Fruit fly (Drosophila melanogaster) whole organism, embryonic: ENCODE results near the gene Hecw.
A peak's percentile ranks its signal among the peaks of the same experiment; 100 is the strongest.

Source experiments
- Abd-B ChIP-seq: fragments of 200-800 bp; sonication (Bioruptor generic); optimal IDR thresholded peaks from 2 replicates; lab custom pipeline; 2018; ENCODE audit warnings: missing biosample characterization, mild to moderate bottlenecking, missing genetic modification characterization, moderate library complexity
- Antp ChIP-seq: fragments of 200-800 bp; sonication (Bioruptor generic); optimal IDR thresholded peaks from 3 replicates; lab custom pipeline; 2016; ENCODE audit warnings: missing biosample characterization, missing genetic modification characterization
- Bgb ChIP-seq: fragments of 200-800 bp; sonication (Bioruptor generic); IDR thresholded peaks from 2 replicates; pipeline ENCODE4 v1.3.6; 2022; ENCODE audit warnings: missing biosample characterization, missing genetic modification characterization; ENCODE audit not compliant: partially characterized antibody
- CG10543 ChIP-seq: fragments of 200-800 bp; sonication (Bioruptor generic); optimal IDR thresholded peaks from 3 replicates; lab custom pipeline; 2017; ENCODE audit warnings: missing biosample characterization, mild to moderate bottlenecking, missing genetic modification characterization, moderate library complexity
- CG13775 ChIP-seq: fragments of 200-800 bp; sonication (Bioruptor generic); optimal IDR thresholded peaks from 3 replicates; lab custom pipeline; 2017; ENCODE audit warnings: missing biosample characterization, mild to moderate bottlenecking, missing genetic modification characterization
- CG14965 ChIP-seq: fragments of 200-800 bp; sonication (Bioruptor generic); optimal IDR thresholded peaks from 2 replicates; lab custom pipeline; 2016; ENCODE audit warnings: missing biosample characterization, missing genetic modification characterization, borderline replicate concordance
- CG15696 ChIP-seq: fragments of 200-800 bp; sonication (Bioruptor generic); optimal IDR thresholded peaks from 2 replicates; lab custom pipeline; 2019; ENCODE audit warnings: missing biosample characterization, mild to moderate bottlenecking, missing genetic modification characterization, moderate library complexity
- CG17328 ChIP-seq: fragments of 200-800 bp; sonication (Bioruptor generic); IDR thresholded peaks from 2 replicates; pipeline ENCODE4 v1.3.6; 2022; ENCODE audit warnings: missing biosample characterization, missing genetic modification characterization
- CG17361 ChIP-seq: fragments of 200-800 bp; sonication (Bioruptor generic); IDR thresholded peaks from 3 replicates; pipeline ENCODE4 v1.3.6; 2022; ENCODE audit warnings: missing biosample characterization, missing genetic modification characterization
- CG17568 ChIP-seq: fragments of 200-800 bp; sonication (Bioruptor generic); optimal IDR thresholded peaks from 2 replicates; lab custom pipeline; 2018; ENCODE audit warnings: missing biosample characterization, mild to moderate bottlenecking, missing genetic modification characterization, moderate library complexity
- CG17829 ChIP-seq: fragments of 200-800 bp; optimal IDR thresholded peaks from 2 replicates; lab custom pipeline; 2019; ENCODE audit warnings: missing biosample characterization, mild to moderate bottlenecking, missing genetic modification characterization, moderate library complexity
- CG32772 ChIP-seq: fragments of 200-800 bp; sonication (Bioruptor generic); IDR thresholded peaks from 2 replicates; pipeline ENCODE4 v1.3.6; 2022; ENCODE audit warnings: missing biosample characterization, missing genetic modification characterization
- CG4617 ChIP-seq: fragments of 200-800 bp; sonication (Bioruptor generic); optimal IDR thresholded peaks from 3 replicates; lab custom pipeline; 2016; ENCODE audit warnings: missing biosample characterization, missing genetic modification characterization, borderline replicate concordance
- CG4707 ChIP-seq: fragments of 200-800 bp; sonication (Bioruptor generic); optimal IDR thresholded peaks from 2 replicates; lab custom pipeline; 2018; ENCODE audit warnings: missing biosample characterization, mild to moderate bottlenecking, missing genetic modification characterization, moderate library complexity
- CG4730 ChIP-seq: fragments of 200-800 bp; sonication (Bioruptor generic); IDR thresholded peaks from 2 replicates; pipeline ENCODE4 v1.3.6; 2022; ENCODE audit warnings: missing biosample characterization, missing genetic modification characterization
- CG9609 ChIP-seq: fragments of 200-800 bp; sonication (Bioruptor generic); optimal IDR thresholded peaks from 3 replicates; lab custom pipeline; 2016; ENCODE audit warnings: missing biosample characterization, missing genetic modification characterization
- CG9932 ChIP-seq: fragments of 200-800 bp; sonication (Bioruptor generic); IDR thresholded peaks from 2 replicates; pipeline ENCODE4 v1.3.6; 2022; ENCODE audit warnings: missing biosample characterization, missing genetic modification characterization
- Dfd ChIP-seq, 2 experiments: fragments of >200 bp; optimal IDR thresholded peaks; 2 replicates each; lab custom pipeline; 2017; ENCODE audit warnings: missing biosample characterization in 2 of 2, missing genetic modification characterization in 2 of 2
- Dip2 ChIP-seq: fragments of 200-800 bp; sonication (Bioruptor generic); IDR thresholded peaks from 2 replicates; pipeline ENCODE4 v1.3.6; 2022; ENCODE audit warnings: missing biosample characterization, missing genetic modification characterization
- Dll ChIP-seq: fragments of 200-800 bp; sonication (Bioruptor generic); IDR thresholded peaks from 4 replicates; pipeline ENCODE4 v1.3.6; 2022; ENCODE audit warnings: missing biosample characterization, missing genetic modification characterization; ENCODE audit not compliant: partially characterized antibody
- Doc3 ChIP-seq: fragments of 200-800 bp; sonication (Bioruptor generic); IDR thresholded peaks from 3 replicates; pipeline ENCODE4 v1.3.6; 2022; ENCODE audit warnings: missing biosample characterization, missing genetic modification characterization; ENCODE audit not compliant: partially characterized antibody
- Dp ChIP-seq: fragments of 200-800 bp; sonication (Bioruptor generic); optimal IDR thresholded peaks from 2 replicates; lab custom pipeline; 2018; ENCODE audit warnings: missing biosample characterization, mild to moderate bottlenecking, missing genetic modification characterization, moderate library complexity
- HmgD ChIP-seq: fragments of 200-800 bp; sonication (Bioruptor generic); optimal IDR thresholded peaks from 3 replicates; lab custom pipeline; 2016; ENCODE audit warnings: missing biosample characterization, missing genetic modification characterization
- Hr39 ChIP-seq: fragments of >200 bp; optimal IDR thresholded peaks from 2 replicates; lab custom pipeline; 2017
- Hsf ChIP-seq: fragments of 200-800 bp; sonication (Bioruptor generic); optimal IDR thresholded peaks from 3 replicates; lab custom pipeline; 2016; ENCODE audit warnings: missing biosample characterization, missing genetic modification characterization
- Lhr ChIP-seq: fragments of 200-800 bp; sonication (Bioruptor generic); optimal IDR thresholded peaks from 3 replicates; lab custom pipeline; 2017; ENCODE audit warnings: mild to moderate bottlenecking, missing biosample characterization, missing genetic modification reagents, missing genetic modification characterization
- Mrtf ChIP-seq: fragments of 200-800 bp; sonication (Bioruptor generic); IDR thresholded peaks from 3 replicates; pipeline ENCODE4 v1.3.6; 2022; ENCODE audit warnings: missing biosample characterization, missing genetic modification characterization
- PHDP ChIP-seq: fragments of 200-800 bp; sonication (Bioruptor generic); optimal IDR thresholded peaks from 3 replicates; lab custom pipeline; 2018; ENCODE audit warnings: missing biosample characterization, mild to moderate bottlenecking, missing genetic modification characterization, moderate library complexity
- Rfx ChIP-seq: fragments of 200-800 bp; sonication (Bioruptor generic); IDR thresholded peaks from 2 replicates; pipeline ENCODE4 v1.3.6; 2022; ENCODE audit warnings: missing biosample characterization, missing genetic modification characterization
- Tbp ChIP-seq: fragments of >200 bp; optimal IDR thresholded peaks from 2 replicates; lab custom pipeline; 2018; ENCODE audit warnings: missing biosample characterization, missing genetic modification characterization
- ab ChIP-seq: fragments of 200-800 bp; sonication (Bioruptor generic); optimal IDR thresholded peaks from 2 replicates; lab custom pipeline; 2016; ENCODE audit warnings: missing biosample characterization, missing genetic modification characterization
- ato ChIP-seq: fragments of 200-800 bp; sonication (Bioruptor generic); IDR thresholded peaks from 2 replicates; pipeline ENCODE4 v1.3.6; 2022; ENCODE audit warnings: missing biosample characterization, missing genetic modification characterization; ENCODE audit not compliant: partially characterized antibody
- dati ChIP-seq: fragments of 200-800 bp; sonication (Bioruptor generic); IDR thresholded peaks from 2 replicates; pipeline ENCODE4 v1.3.6; 2022; ENCODE audit warnings: missing biosample characterization, missing genetic modification characterization
- gsb-n ChIP-seq: fragments of 200-800 bp; sonication (Bioruptor generic); optimal IDR thresholded peaks from 3 replicates; lab custom pipeline; 2018; ENCODE audit warnings: missing biosample characterization, mild to moderate bottlenecking, missing genetic modification characterization
- ham ChIP-seq: fragments of 200-800 bp; sonication (Bioruptor generic); IDR thresholded peaks from 2 replicates; pipeline ENCODE4 v1.3.6; 2022; ENCODE audit warnings: missing biosample characterization, missing genetic modification characterization
- hbn ChIP-seq: fragments of 200-800 bp; sonication (Bioruptor generic); IDR thresholded peaks from 2 replicates; pipeline ENCODE4 v1.3.6; 2022; ENCODE audit warnings: missing biosample characterization, missing genetic modification characterization; ENCODE audit not compliant: partially characterized antibody
- hth ChIP-seq: fragments of >200 bp; optimal IDR thresholded peaks from 2 replicates; lab custom pipeline; 2017; ENCODE audit warnings: inconsistent platforms
- mld ChIP-seq: fragments of 200-800 bp; sonication (Bioruptor generic); IDR thresholded peaks from 3 replicates; pipeline ENCODE4 v1.3.6; 2022; ENCODE audit warnings: missing biosample characterization, missing genetic modification characterization; ENCODE audit not compliant: partially characterized antibody
- onecut ChIP-seq: fragments of 200-800 bp; sonication (Bioruptor generic); IDR thresholded peaks from 2 replicates; pipeline ENCODE4 v1.3.6; 2022; ENCODE audit warnings: missing biosample characterization, missing genetic modification characterization
- otp ChIP-seq: fragments of 200-800 bp; sonication (Bioruptor generic); IDR thresholded peaks from 3 replicates; pipeline ENCODE4, ENCODE4 v1.3.6; 2022; ENCODE audit warnings: missing biosample characterization, missing genetic modification characterization
- pb ChIP-seq: fragments of 200-800 bp; sonication (Bioruptor generic); optimal IDR thresholded peaks from 3 replicates; lab custom pipeline; 2016; ENCODE audit warnings: missing biosample characterization, missing genetic modification characterization
- phol ChIP-seq: fragments of 200-800 bp; sonication (Bioruptor generic); optimal IDR thresholded peaks from 3 replicates; lab custom pipeline; 2018; ENCODE audit warnings: missing biosample characterization, mild to moderate bottlenecking, missing genetic modification characterization, moderate library complexity
- sd ChIP-seq: fragments of 200-800 bp; sonication (Bioruptor generic); optimal IDR thresholded peaks from 3 replicates; lab custom pipeline; 2018; ENCODE audit warnings: missing biosample characterization, mild to moderate bottlenecking, missing genetic modification characterization, moderate library complexity
- stwl ChIP-seq: fragments of 200-800 bp; sonication (Bioruptor generic); optimal IDR thresholded peaks from 3 replicates; lab custom pipeline; 2018; ENCODE audit warnings: missing biosample characterization, mild to moderate bottlenecking, missing genetic modification characterization, moderate library complexity
- tna ChIP-seq: fragments of 200-800 bp; sonication (Bioruptor generic); IDR thresholded peaks from 2 replicates; pipeline ENCODE4 v1.3.6; 2022; ENCODE audit warnings: missing biosample characterization, missing genetic modification characterization; ENCODE audit not compliant: partially characterized antibody
- trem ChIP-seq: fragments of 200-800 bp; optimal IDR thresholded peaks from 3 replicates; lab custom pipeline; 2019; ENCODE audit warnings: missing biosample characterization, mild to moderate bottlenecking, missing genetic modification characterization, moderate library complexity
- wek ChIP-seq: fragments of 200-800 bp; sonication (Bioruptor generic); optimal IDR thresholded peaks from 3 replicates; lab custom pipeline; 2018; ENCODE audit warnings: missing biosample characterization, mild to moderate bottlenecking, missing genetic modification characterization, moderate library complexity
- zen2 ChIP-seq: fragments of 200-800 bp; sonication (Bioruptor generic); IDR thresholded peaks from 3 replicates; pipeline ENCODE4 v1.3.6; 2022; ENCODE audit warnings: missing biosample characterization, missing genetic modification characterization; ENCODE audit not compliant: partially characterized antibody
- zf30C ChIP-seq: fragments of 200-800 bp; sonication (Bioruptor generic); optimal IDR thresholded peaks from 3 replicates; lab custom pipeline; 2018; ENCODE audit warnings: missing biosample characterization, mild to moderate bottlenecking, missing genetic modification characterization

The Hecw gene

DNA sequence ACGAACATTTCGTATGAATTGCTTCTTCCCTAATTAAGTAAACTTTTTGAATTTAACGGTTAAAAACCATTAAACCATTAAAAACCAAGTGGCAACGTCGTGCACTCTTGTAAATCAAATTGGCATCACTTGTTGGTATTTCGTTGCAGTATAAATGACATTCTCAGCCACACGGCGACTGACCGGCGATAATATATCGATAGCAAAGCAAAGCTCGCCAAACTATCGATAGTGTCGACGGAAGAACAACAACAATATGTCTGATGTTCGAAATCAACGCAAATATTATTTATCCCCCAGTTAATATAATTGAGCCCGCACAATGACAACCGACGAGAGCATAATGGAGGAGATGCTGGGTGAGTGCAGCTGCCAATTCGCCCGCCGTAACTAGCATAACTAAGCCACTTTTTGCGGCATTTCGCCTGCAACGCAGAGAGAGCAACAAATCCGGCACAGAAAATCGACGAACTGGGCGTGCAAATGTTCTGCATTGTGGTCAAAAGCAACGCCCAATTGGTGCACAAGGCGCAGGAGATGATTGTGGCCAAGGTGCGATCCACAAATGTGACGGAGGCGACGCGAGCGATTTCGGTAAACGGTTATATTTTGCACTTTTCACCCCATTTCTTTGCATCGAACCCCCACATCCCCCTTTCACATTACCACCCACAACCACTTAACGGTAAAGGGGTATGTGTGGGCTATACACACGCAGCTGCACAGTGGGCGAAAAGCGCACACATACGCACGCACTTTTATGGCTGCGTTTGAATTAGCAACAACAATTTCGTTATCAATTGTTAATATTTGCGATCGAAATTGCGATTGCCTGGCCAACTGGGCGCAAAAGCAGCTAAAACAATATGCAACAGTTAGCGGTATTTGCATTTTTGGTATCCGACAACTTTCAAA, 7.7 kb upstream of the Hecw start, which contains the start of gene Gga (continued):
- TF ChIP-seq trem (tag; lab: Kevin White, UChicago) (peak; percentile 48), tna (peak; percentile 78), stwl (tag; lab: Kevin White, UChicago) (peak; percentile 75), sd (peak; percentile 19), CG4730 (GFP tag; lab: Robert Waterston, UW) (no peak), zen2 (peak; percentile 86), Dip2 (GFP tag; lab: Robert Waterston, UW) (no peak), Tbp (GFP tag; lab: Kevin White, UChicago) (no peak), Antp (GFP tag; lab: Kevin White, UChicago) (no peak), CG17361 (GFP tag; lab: Robert Waterston, UW) (no peak), Hr39 (lab: Kevin White, UChicago) (no peak), CG14965 (GFP tag; lab: Kevin White, UChicago) (no peak), CG17328 (GFP tag; lab: Robert Waterston, UW) (no peak), Dp (peak; percentile 68), Rfx (GFP tag; lab: Robert Waterston, UW) (peak; percentile 38), Abd-B (GFP tag; lab: Kevin White, UChicago) (peak; percentile 50), pb (GFP tag; lab: Kevin White, UChicago) (no peak), mld (GFP tag; lab: Robert Waterston, UW) (peak; percentile 77; the same call in 2 of the 3 replicates), CG15696 (no peak), ato (GFP tag; lab: Robert Waterston, UW) (peak; percentile 83), ab (GFP tag; lab: Kevin White, UChicago) (no peak), CG17568 (GFP tag; lab: Kevin White, UChicago) (no peak), wek (GFP tag; lab: Kevin White, UChicago) (no peak), zf30C (GFP tag; lab: Kevin White, UChicago) (no peak), HmgD (GFP tag; lab: Kevin White, UChicago) (no peak), CG32772 (GFP tag; lab: Robert Waterston, UW) (no peak), otp (GFP tag; lab: Robert Waterston, UW) (no peak), Bgb (GFP tag; lab: Robert Waterston, UW) (peak; percentile 93), Dll (peak; percentile 87), CG9609 (no peak), Lhr (GFP tag; lab: Kevin White, UChicago) (peak; percentile 59), hth (lab: Kevin White, UChicago) (no peak), CG9932 (no peak; the same call in 1 of the 2 replicates), CG4707 (GFP tag; lab: Kevin White, UChicago) (peak; percentile 56), CG10543 (GFP tag; lab: Kevin White, UChicago) (no peak), PHDP (no peak), CG17829 (tag; lab: Kevin White, UChicago) (peak; percentile 34), Doc3 (GFP tag; lab: Robert Waterston, UW) (peak; percentile 75), dati (GFP tag; lab: Robert Waterston, UW) (no peak), CG4617 (GFP tag; lab: Kevin White, UChicago) (no peak), onecut (GFP tag; lab: Robert Waterston, UW) (no peak), Dfd (GFP tag; optimal IDR thresholded peaks at IDR 0.05; lab: Kevin White, UChicago) (no peak), ham (no peak), Mrtf (GFP tag; lab: Robert Waterston, UW) (no peak), CG13775 (GFP tag; lab: Kevin White, UChicago) (no peak), gsb-n (tag; lab: Kevin White, UChicago) (no peak), hbn (GFP tag; lab: Robert Waterston, UW) (peak; percentile 87), phol (peak; percentile 65), Hsf (GFP tag; lab: Kevin White, UChicago) (peak; percentile 17)
